Worm (Caenorhabditis elegans) whole organism, early embryonic: ENCODE measurements around the gene ptr-14.

ENCODE experiments used
- F13C5.2 ChIP-seq: sonication (generic microtip); optimal IDR thresholded peaks from 2 replicates; lab custom pipeline; 2017; ENCODE audit warnings: mild to moderate bottlenecking, missing genetic modification characterization, inconsistent platforms, missing compliant biosample characterization
- aly-1 ChIP-seq: sonication (generic microtip); optimal IDR thresholded peaks from 2 replicates; lab custom pipeline; 2016; ENCODE audit warnings: missing genetic modification characterization, missing compliant biosample characterization
- ama-1 ChIP-seq: fragments of 150-350 bp; optimal IDR thresholded peaks from 2 replicates; lab custom pipeline; 2014
- ceh-36 ChIP-seq: sonication (generic microtip); optimal IDR thresholded peaks from 2 replicates; lab custom pipeline; 2016; ENCODE audit warnings: missing genetic modification characterization, inconsistent platforms, missing compliant biosample characterization
- flt-1 ChIP-seq: fragments of 200-800 bp; sonication (Bioruptor generic); IDR thresholded peaks from 2 replicates; pipeline ENCODE4 v1.3.6; 2022; ENCODE audit warnings: missing genetic modification characterization, missing compliant biosample characterization
- hmbx-1 ChIP-seq: sonication (generic microtip); optimal IDR thresholded peaks from 2 replicates; lab custom pipeline; 2016; ENCODE audit warnings: mild to moderate bottlenecking, missing genetic modification characterization, missing compliant biosample characterization
- hmg-4 ChIP-seq: fragments of 200-800 bp; sonication (Bioruptor generic); optimal IDR thresholded peaks from 2 replicates; lab custom pipeline; 2018; ENCODE audit warnings: mild to moderate bottlenecking, missing genetic modification characterization, missing compliant biosample characterization
- pes-1 ChIP-seq: fragments of 200-800 bp; sonication (Bioruptor generic); IDR thresholded peaks from 2 replicates; pipeline ENCODE4 v1.3.6; 2022; ENCODE audit warnings: missing genetic modification reagents, missing genetic modification characterization, missing compliant biosample characterization
- scrt-1 ChIP-seq: fragments of 200-800 bp; sonication (Bioruptor generic); IDR thresholded peaks from 2 replicates; pipeline ENCODE4 v1.3.6; 2022; ENCODE audit warnings: missing genetic modification characterization, missing compliant biosample characterization
- sea-1 ChIP-seq: fragments of 200-800 bp; sonication (Bioruptor generic); conservative IDR thresholded peaks from 2 replicates; pipeline ENCODE4 v1.3.6; 2022; ENCODE audit warnings: missing genetic modification characterization, missing compliant biosample characterization
- tbx-11 ChIP-seq: fragments of 200-800 bp; sonication (Bioruptor generic); IDR thresholded peaks from 2 replicates; pipeline ENCODE4 v1.3.6; 2022; ENCODE audit warnings: missing genetic modification characterization, missing compliant biosample characterization
- tbx-37 ChIP-seq: fragments of 200-800 bp; sonication (Bioruptor generic); conservative IDR thresholded peaks from 2 replicates; pipeline ENCODE4 v1.3.6; 2022; ENCODE audit warnings: missing genetic modification reagents, missing genetic modification characterization, missing compliant biosample characterization
- tra-4 ChIP-seq: sonication (generic microtip); optimal IDR thresholded peaks from 2 replicates; lab custom pipeline; 2017; ENCODE audit warnings: missing genetic modification characterization, missing compliant biosample characterization

- TF ChIP-seq ama-1, result no peak
- no peak for TF ChIP-seq tbx-11
- TF ChIP-seq scrt-1 (GFP tag; lab: Robert Waterston, UW), result no peak
- TF ChIP-seq hmg-4 (GFP tag; lab: Kevin White, UChicago), result no peak
- TF ChIP-seq hmbx-1, result no peak
- no peak for TF ChIP-seq aly-1 (tag; lab: Kevin White, UChicago)
- TF ChIP-seq flt-1, result no peak
- no peak for TF ChIP-seq tra-4
- TF ChIP-seq pes-1 (GFP tag; lab: Robert Waterston, UW), result no peak
- no peak for TF ChIP-seq sea-1 (GFP tag; lab: Robert Waterston, UW)
- TF ChIP-seq F13C5.2 (tag; lab: Kevin White, UChicago), result no peak
- no peak for TF ChIP-seq tbx-37 (GFP tag; lab: Robert Waterston, UW)
- no peak for TF ChIP-seq ceh-36 (tag; lab: Kevin White, UChicago)
Observed at ce11 chrIV:10589072-10589471, 26.2 kb upstream of the ptr-14 start, which contains the start of gene C43F9.4.
